Fruit fly (Drosophila melanogaster): ENCODE measurements around the gene CG13049.

The CG13049 gene

DNA sequence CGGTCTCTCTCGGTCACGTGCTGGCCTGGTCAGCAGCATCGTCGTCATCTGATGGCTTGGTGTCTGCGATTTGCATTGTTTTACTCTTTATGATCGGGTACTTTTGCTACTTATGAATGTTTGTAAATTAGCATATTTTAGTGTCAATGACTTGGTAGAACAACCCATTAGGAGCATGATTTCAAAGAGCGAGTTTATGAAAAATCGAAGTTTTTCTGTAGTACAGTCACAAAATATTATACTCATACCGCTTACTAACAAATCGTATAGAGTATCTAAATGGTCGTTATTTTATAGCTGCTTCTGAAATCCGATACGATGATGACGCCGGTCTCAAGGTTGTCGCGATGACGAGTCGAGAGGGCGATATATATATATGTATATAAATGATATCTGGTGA, 4.5 kb upstream of the CG13049 start:
- TF ChIP-seq CG1621 (tag; optimal IDR thresholded peaks at IDR 0.05) (peak; percentile 78), Eip75B (GFP tag; optimal IDR thresholded peaks at IDR 0.05) (peak; percentile 71), CG10669 (GFP tag; optimal IDR thresholded peaks at IDR 0.05) (peak; percentile 85), Hr4 (GFP tag; optimal IDR thresholded peaks at IDR 0.05) (no peak), CG32006 (GFP tag; optimal IDR thresholded peaks at IDR 0.05) (peak; percentile 9), CG6276 (GFP tag; optimal IDR thresholded peaks at IDR 0.05) (no peak), CG8319 (GFP tag; optimal IDR thresholded peaks at IDR 0.05) (peak; percentile 38), lz (GFP tag; optimal IDR thresholded peaks at IDR 0.05) (peak; percentile 24), CG11902 (GFP tag; optimal IDR thresholded peaks at IDR 0.05) (peak; percentile 17), CG8632 (GFP tag; optimal IDR thresholded peaks at IDR 0.05) (peak; percentile 67), svp (GFP tag) (peak; percentile 39), Sox14 (GFP tag; optimal IDR thresholded peaks at IDR 0.05) (peak; percentile 51), Sox15 (GFP tag; optimal IDR thresholded peaks at IDR 0.05) (peak; percentile 39), topi (GFP tag; optimal IDR thresholded peaks at IDR 0.05) (peak; percentile 35), CG9139 (GFP tag; optimal IDR thresholded peaks at IDR 0.05) (peak; percentile 47), Smox (GFP tag; optimal IDR thresholded peaks at IDR 0.05) (peak; percentile 10), Hr39 (GFP tag; optimal IDR thresholded peaks at IDR 0.05) (peak; percentile 29), CG8119 (GFP tag; IDR thresholded peaks at IDR 0.05) (no peak), CG4318 (GFP tag; optimal IDR thresholded peaks at IDR 0.05) (no peak), pdm3 (GFP tag; optimal IDR thresholded peaks at IDR 0.05) (peak; percentile 64), ss (GFP tag; optimal IDR thresholded peaks at IDR 0.05) (peak; percentile 54 to 88), CG34406 (GFP tag; optimal IDR thresholded peaks at IDR 0.05) (peak; percentile 58), Lpt (GFP tag; optimal IDR thresholded peaks at IDR 0.05) (no peak), CG10631 (GFP tag; optimal IDR thresholded peaks at IDR 0.05) (peak; percentile 54), fd59A (GFP tag; optimal IDR thresholded peaks at IDR 0.05) (peak; percentile 79), CG3919 (GFP tag; optimal IDR thresholded peaks at IDR 0.05) (peak; percentile 55), dsx (GFP tag; optimal IDR thresholded peaks at IDR 0.05; ENCODE audit: poor library complexity, severe bottlenecking) (peak; percentile 77), eg (GFP tag; IDR thresholded peaks at IDR 0.05) (no peak), Hr38 (GFP tag; optimal IDR thresholded peaks at IDR 0.05) (no peak), vri (GFP tag; optimal IDR thresholded peaks at IDR 0.05) (peak; percentile 13), dac (GFP tag; optimal IDR thresholded peaks at IDR 0.05) (no peak), CG15336 (GFP tag; IDR thresholded peaks at IDR 0.05) (no peak), net (GFP tag; optimal IDR thresholded peaks at IDR 0.05) (peak; percentile 50), fd85E (GFP tag; optimal IDR thresholded peaks at IDR 0.05) (no peak), CG7368 (GFP tag; optimal IDR thresholded peaks at IDR 0.05) (peak; percentile 43), CG6792 (GFP tag; optimal IDR thresholded peaks at IDR 0.05) (peak; percentile 64), Met (GFP tag; optimal IDR thresholded peaks at IDR 0.05) (peak; percentile 19), acj6 (GFP tag; optimal IDR thresholded peaks at IDR 0.05) (peak; percentile 64), CG31627 (GFP tag; optimal IDR thresholded peaks at IDR 0.05) (peak; percentile 4), fkh (GFP tag; optimal IDR thresholded peaks at IDR 0.05) (no peak), salr (GFP tag; optimal IDR thresholded peaks at IDR 0.05) (peak in 1 of 2 experiments; percentile 56), CG11294 (GFP tag; IDR thresholded peaks at IDR 0.05) (no peak), Eip93F (GFP tag; optimal IDR thresholded peaks at IDR 0.05) (no peak), CG11762 (GFP tag; optimal IDR thresholded peaks at IDR 0.05; ENCODE audit: insufficient read depth) (peak; percentile 8), Sox102F (GFP tag; optimal IDR thresholded peaks at IDR 0.05) (peak; percentile 12), CG6808 (GFP tag; optimal IDR thresholded peaks at IDR 0.05) (peak; percentile 77), CG3032 (tag; optimal IDR thresholded peaks at IDR 0.05) (peak; percentile 85), Eip78C (GFP tag) (peak; percentile 93), CG16779 (tag; optimal IDR thresholded peaks at IDR 0.05) (peak; percentile 30), cyc (GFP tag; optimal IDR thresholded peaks at IDR 0.05) (peak; percentile 3), CG6163 (GFP tag; IDR thresholded peaks at IDR 0.05) (peak; percentile 44; the same call in 1 of the 3 replicates), esn (GFP tag; optimal IDR thresholded peaks at IDR 0.05) (peak; percentile 37), Ets21C (GFP tag; optimal IDR thresholded peaks at IDR 0.05) (no peak)
